Worm (Caenorhabditis elegans) whole organism, L3 larva: ENCODE data around the gene txdc-9.

Experiments
- R02D3.7 ChIP-seq: fragments of 150-350 bp; optimal IDR thresholded peaks from 2 replicates; lab custom pipeline; 2014; ENCODE audit warnings: missing biosample characterization, missing genetic modification characterization
- ZK546.5 ChIP-seq: sonication (generic microtip); optimal IDR thresholded peaks from 2 replicates; lab custom pipeline; 2017; ENCODE audit warnings: missing biosample characterization, missing genetic modification characterization
- daf-12 ChIP-seq: fragments of 150-350 bp; optimal IDR thresholded peaks from 2 replicates; lab custom pipeline; 2014; ENCODE audit warnings: missing biosample characterization, missing genetic modification reagents, missing genetic modification characterization
- eor-1 ChIP-seq, 2 experiments: fragments of 150-350 bp; optimal IDR thresholded peaks; 2 replicates each; lab custom pipeline; 2014 to 2018; ENCODE audit warnings: missing biosample characterization in 2 of 2, missing genetic modification characterization in 2 of 2
- fkh-10 ChIP-seq: sonication (generic microtip); optimal IDR thresholded peaks from 2 replicates; lab custom pipeline; 2017; ENCODE audit warnings: missing biosample characterization, missing genetic modification reagents, missing genetic modification characterization
- fos-1 ChIP-seq: fragments of 150-350 bp; optimal IDR thresholded peaks from 2 replicates; lab custom pipeline; 2014; ENCODE audit warnings: missing biosample characterization, missing genetic modification characterization
- lin-39 ChIP-seq: fragments of 150-350 bp; optimal IDR thresholded peaks from 2 replicates; lab custom pipeline; 2018; ENCODE audit warnings: missing biosample characterization, missing genetic modification reagents, missing genetic modification characterization
- mdl-1 ChIP-seq: fragments of 150-350 bp; optimal IDR thresholded peaks from 2 replicates; lab custom pipeline; 2014; ENCODE audit warnings: missing biosample characterization, missing genetic modification characterization
- nhr-25 ChIP-seq: sonication (generic microtip); optimal IDR thresholded peaks from 2 replicates; lab custom pipeline; 2017; ENCODE audit warnings: missing biosample characterization, missing genetic modification characterization
- nhr-28 ChIP-seq: fragments of 150-350 bp; optimal IDR thresholded peaks from 2 replicates; lab custom pipeline; 2014; ENCODE audit warnings: missing biosample characterization, missing genetic modification characterization
- nhr-77 ChIP-seq: fragments of 150-350 bp; optimal IDR thresholded peaks from 2 replicates; lab custom pipeline; 2014; ENCODE audit warnings: missing biosample characterization, missing genetic modification characterization
- pqm-1 ChIP-seq: fragments of 150-350 bp; optimal IDR thresholded peaks from 2 replicates; lab custom pipeline; 2017; ENCODE audit warnings: missing biosample characterization, missing genetic modification characterization, inconsistent platforms
- snpc-4 ChIP-seq: fragments of 150-350 bp; optimal IDR thresholded peaks from 2 replicates; lab custom pipeline; 2014; ENCODE audit warnings: missing biosample characterization, missing genetic modification characterization
- tbx-2 ChIP-seq: sonication (generic microtip); optimal IDR thresholded peaks from 2 replicates; lab custom pipeline; 2016; ENCODE audit warnings: mild to moderate bottlenecking, missing genetic modification characterization, missing compliant biosample characterization
- zag-1 ChIP-seq: fragments of 150-350 bp; optimal IDR thresholded peaks from 2 replicates; lab custom pipeline; 2014; ENCODE audit warnings: missing biosample characterization, missing genetic modification characterization

Gene txdc-9

ce11 chrIII:6478256-6479004 is 46.5 kb downstream of the txdc-9 start, which contains the start of gene zip-8:
TSS of gene zip-8 (plus strand) at chrIII:6478955.
- TF ChIP-seq ZK546.5 (tag; lab: Kevin White, UChicago), result no peak
- TF ChIP-seq daf-12, result no peak
- no peak for TF ChIP-seq snpc-4 (tag; lab: Kevin White, UChicago)
- TF ChIP-seq fos-1, result no peak
- no peak for TF ChIP-seq zag-1
- no peak for TF ChIP-seq nhr-77 (tag; lab: Kevin White, UChicago)
- no peak for TF ChIP-seq R02D3.7 (tag; lab: Kevin White, UChicago)
- no peak for TF ChIP-seq nhr-25 (tag; lab: Kevin White, UChicago)
- no peak for TF ChIP-seq mdl-1 (tag; lab: Kevin White, UChicago)
- TF ChIP-seq eor-1 (tag; optimal IDR thresholded peaks at IDR 0.05; lab: Kevin White, UChicago), result no peak

- TF ChIP-seq nhr-28 (tag; lab: Kevin White, UChicago), result no peak
- TF ChIP-seq lin-39, result no peak
- TF ChIP-seq pqm-1 (tag; lab: Kevin White, UChicago), result no peak
- no peak for TF ChIP-seq tbx-2 (tag; lab: Kevin White, UChicago)
- no peak for TF ChIP-seq fkh-10 (GFP tag; lab: Kevin White, UChicago)
- no peak for TF ChIP-seq nhr-77 (tag; lab: Kevin White, UChicago)
Measured at ce11 chrIII:6479439-6479838, 47.5 kb downstream of the txdc-9 start.
